Worm (Caenorhabditis elegans): Measurements from ENCODE around the gene Y59H11AM.1.

DNA sequence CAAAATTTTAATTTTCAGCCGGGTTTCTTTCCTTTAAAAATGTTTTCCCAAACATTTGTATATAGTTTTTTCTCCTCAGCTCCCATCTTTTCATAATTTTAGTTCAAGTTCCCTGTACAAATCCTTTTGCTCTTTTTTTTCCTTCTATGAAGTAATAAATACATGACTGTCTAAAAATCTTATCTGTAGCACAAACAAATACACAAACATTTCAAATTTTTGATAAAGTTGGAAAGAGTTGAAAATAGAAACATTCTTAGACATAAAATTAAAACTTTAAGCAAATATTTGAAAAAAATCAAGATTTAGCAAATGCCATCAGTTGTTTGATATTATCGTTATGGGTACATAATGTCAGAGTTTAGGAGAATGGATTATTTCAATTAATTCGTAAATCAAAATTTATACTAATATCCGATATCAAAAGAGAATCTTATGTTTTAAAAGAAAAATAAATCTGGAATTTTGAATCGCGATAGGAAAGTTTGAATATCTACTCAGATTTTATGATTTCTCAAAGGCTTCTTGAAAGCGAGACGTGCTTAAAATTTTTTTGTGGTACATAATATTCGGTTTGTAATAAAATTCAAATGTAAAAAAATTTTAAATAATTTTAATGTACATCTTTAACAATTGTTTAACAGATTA lies 33.1 kb upstream of the Y59H11AM.1 start:
- TF ChIP-seq nhr-25 (tag; optimal IDR thresholded peaks at IDR 0.05) (no peak), unc-62 (GFP tag; optimal IDR thresholded peaks at IDR 0.05) (no peak), aly-2 (tag; optimal IDR thresholded peaks at IDR 0.05) (no peak), elt-2 (tag; optimal IDR thresholded peaks at IDR 0.05) (peak; percentile 11), ama-1 (optimal IDR thresholded peaks at IDR 0.05) (no peak)
